Fruit fly (Drosophila melanogaster) whole organism, embryonic: ENCODE measurements around the gene CG13631.

Source experiments
- Adf1 ChIP-seq: fragments of 200-800 bp; sonication (Bioruptor generic); IDR thresholded peaks from 2 replicates; pipeline ENCODE4 v1.3.6; 2022; ENCODE audit warnings: missing biosample characterization, missing genetic modification characterization
- Antp ChIP-seq: fragments of 200-800 bp; sonication (Bioruptor generic); optimal IDR thresholded peaks from 3 replicates; lab custom pipeline; 2016; ENCODE audit warnings: missing biosample characterization, missing genetic modification characterization
- Atf-2 ChIP-seq: fragments of 200-800 bp; sonication (Bioruptor generic); optimal IDR thresholded peaks from 2 replicates; lab custom pipeline; 2016; ENCODE audit warnings: missing biosample characterization, missing genetic modification characterization
- B-H1 ChIP-seq: fragments of 200-800 bp; sonication (Bioruptor generic); IDR thresholded peaks from 3 replicates; pipeline ENCODE4 v1.3.6; 2022; ENCODE audit warnings: missing biosample characterization, missing genetic modification characterization
- B-H2 ChIP-seq: fragments of 200-800 bp; sonication (Bioruptor generic); optimal IDR thresholded peaks from 2 replicates; lab custom pipeline; 2018; ENCODE audit warnings: missing biosample characterization, mild to moderate bottlenecking, missing genetic modification characterization
- C15 ChIP-seq: fragments of 200-800 bp; sonication (Bioruptor generic); IDR thresholded peaks from 3 replicates; pipeline ENCODE4 v1.3.6; 2022; ENCODE audit warnings: missing biosample characterization, missing genetic modification characterization
- CG10321 ChIP-seq: fragments of 200-800 bp; sonication (Bioruptor generic); IDR thresholded peaks from 2 replicates; pipeline ENCODE4 v1.3.6; 2022; ENCODE audit warnings: missing biosample characterization, missing genetic modification characterization
- CG10565 ChIP-seq: fragments of 200-800 bp; sonication (Bioruptor generic); optimal IDR thresholded peaks from 3 replicates; lab custom pipeline; 2016; ENCODE audit warnings: missing biosample characterization, mild to moderate bottlenecking, missing genetic modification characterization
- CG11398 ChIP-seq: fragments of 200-800 bp; sonication (Bioruptor generic); optimal IDR thresholded peaks from 2 replicates; lab custom pipeline; 2016; ENCODE audit warnings: missing biosample characterization, missing genetic modification characterization
- CG13287 ChIP-seq: fragments of 200-800 bp; sonication (Bioruptor generic); IDR thresholded peaks from 2 replicates; pipeline ENCODE4 v1.3.6; 2022; ENCODE audit warnings: missing biosample characterization, missing genetic modification characterization; ENCODE audit not compliant: partially characterized antibody
- CG14965 ChIP-seq: fragments of 200-800 bp; sonication (Bioruptor generic); optimal IDR thresholded peaks from 2 replicates; lab custom pipeline; 2016; ENCODE audit warnings: missing biosample characterization, missing genetic modification characterization, borderline replicate concordance
- CG15011 ChIP-seq: fragments of 200-800 bp; sonication (Bioruptor generic); optimal IDR thresholded peaks from 3 replicates; lab custom pipeline; 2018; ENCODE audit warnings: missing biosample characterization, mild to moderate bottlenecking, missing genetic modification characterization
- CG16863 ChIP-seq: fragments of 200-800 bp; sonication (Bioruptor generic); optimal IDR thresholded peaks from 3 replicates; lab custom pipeline; 2016; ENCODE audit warnings: missing biosample characterization, missing genetic modification characterization
- CG2202 ChIP-seq: fragments of 200-800 bp; sonication (Bioruptor generic); optimal IDR thresholded peaks from 2 replicates; lab custom pipeline; 2018; ENCODE audit warnings: missing biosample characterization, mild to moderate bottlenecking, missing genetic modification characterization
- CG31365 ChIP-seq: fragments of 200-800 bp; sonication (Bioruptor generic); optimal IDR thresholded peaks from 2 replicates; lab custom pipeline; 2018; ENCODE audit warnings: missing biosample characterization, mild to moderate bottlenecking, missing genetic modification characterization
- CG34224 ChIP-seq: fragments of 200-800 bp; sonication (Bioruptor generic); IDR thresholded peaks from 3 replicates; pipeline ENCODE4 v1.3.6; 2022; ENCODE audit warnings: missing biosample characterization, missing genetic modification characterization; ENCODE audit not compliant: partially characterized antibody
- CG4282 ChIP-seq: fragments of 200-800 bp; sonication (Bioruptor generic); optimal IDR thresholded peaks from 2 replicates; lab custom pipeline; 2016; ENCODE audit warnings: missing biosample characterization, missing genetic modification characterization
- CG7745 ChIP-seq: fragments of 200-800 bp; sonication (Bioruptor generic); optimal IDR thresholded peaks from 2 replicates; lab custom pipeline; 2018; ENCODE audit warnings: missing biosample characterization, mild to moderate bottlenecking, missing genetic modification characterization, moderate library complexity
- CG8089 ChIP-seq: fragments of 200-800 bp; sonication (Bioruptor generic); optimal IDR thresholded peaks from 3 replicates; lab custom pipeline; 2016; ENCODE audit warnings: missing biosample characterization, missing genetic modification characterization
- CG8359 ChIP-seq: fragments of 200-800 bp; sonication (Bioruptor generic); optimal IDR thresholded peaks from 2 replicates; lab custom pipeline; 2017; ENCODE audit warnings: missing biosample characterization, mild to moderate bottlenecking, missing genetic modification characterization, borderline replicate concordance
- CG9609 ChIP-seq: fragments of 200-800 bp; sonication (Bioruptor generic); optimal IDR thresholded peaks from 3 replicates; lab custom pipeline; 2016; ENCODE audit warnings: missing biosample characterization, missing genetic modification characterization
- CG9876 ChIP-seq: fragments of 200-800 bp; sonication (Bioruptor generic); optimal IDR thresholded peaks from 2 replicates; lab custom pipeline; 2016; ENCODE audit warnings: missing biosample characterization, missing genetic modification characterization
- CG9932 ChIP-seq: fragments of 200-800 bp; sonication (Bioruptor generic); IDR thresholded peaks from 2 replicates; pipeline ENCODE4 v1.3.6; 2022; ENCODE audit warnings: missing biosample characterization, missing genetic modification characterization
- CTCF ChIP-seq: fragments of 200-800 bp; sonication (Bioruptor generic); optimal IDR thresholded peaks from 2 replicates; lab custom pipeline; 2017; ENCODE audit warnings: missing biosample characterization, mild to moderate bottlenecking, missing genetic modification characterization, moderate library complexity
- Dfd ChIP-seq, 2 experiments: fragments of >200 bp; optimal IDR thresholded peaks; 2 replicates each; lab custom pipeline; 2017; ENCODE audit warnings: missing biosample characterization in 2 of 2, missing genetic modification characterization in 2 of 2
- Eip74EF ChIP-seq, 2 experiments: fragments of 200-800 bp in 1 of 2; fragments of >200 bp in 1 of 2; sonication (Bioruptor generic) in 1 of 2; optimal IDR thresholded peaks; 2 replicates each; lab custom pipeline; 2017 to 2019; ENCODE audit warnings: missing biosample characterization in 2 of 2, missing genetic modification characterization in 2 of 2, mild to moderate bottlenecking in 1 of 2, moderate library complexity in 1 of 2
- GATAe ChIP-seq: fragments of 200-800 bp; sonication (Bioruptor generic); conservative IDR thresholded peaks from 2 replicates; pipeline ENCODE4 v1.3.6; 2022; ENCODE audit warnings: missing biosample characterization, missing genetic modification characterization
- Hmr ChIP-seq: fragments of 200-800 bp; sonication (Bioruptor generic); optimal IDR thresholded peaks from 3 replicates; lab custom pipeline; 2017; ENCODE audit warnings: mild to moderate bottlenecking, missing biosample characterization, missing genetic modification reagents, missing genetic modification characterization
- Jarid2 ChIP-seq: fragments of 200-800 bp; sonication (Bioruptor generic); optimal IDR thresholded peaks from 3 replicates; lab custom pipeline; 2017; ENCODE audit warnings: mild to moderate bottlenecking, missing biosample characterization, missing genetic modification reagents, missing genetic modification characterization
- NfI ChIP-seq: fragments of 200-800 bp; sonication (Bioruptor generic); optimal IDR thresholded peaks from 3 replicates; lab custom pipeline; 2018; ENCODE audit warnings: missing biosample characterization, mild to moderate bottlenecking, missing genetic modification characterization, moderate library complexity
- Optix ChIP-seq: fragments of 200-800 bp; sonication (Bioruptor generic); IDR thresholded peaks from 3 replicates; pipeline ENCODE4 v1.3.6; 2022; ENCODE audit warnings: missing biosample characterization, missing genetic modification characterization
- Sox100B ChIP-seq: fragments of 200-800 bp; sonication (Bioruptor generic); optimal IDR thresholded peaks from 3 replicates; lab custom pipeline; 2018; ENCODE audit warnings: missing biosample characterization, mild to moderate bottlenecking, missing genetic modification characterization
- cg ChIP-seq: fragments of 200-800 bp; sonication (Bioruptor generic); optimal IDR thresholded peaks from 3 replicates; lab custom pipeline; 2019; ENCODE audit warnings: missing biosample characterization, mild to moderate bottlenecking, missing genetic modification characterization, moderate library complexity
- ci ChIP-seq: fragments of 200-800 bp; sonication (Bioruptor generic); IDR thresholded peaks from 3 replicates; pipeline ENCODE4 v1.3.6; 2022; ENCODE audit warnings: missing biosample characterization, missing genetic modification characterization
- crp ChIP-seq, 2 experiments: fragments of 200-800 bp; sonication (Bioruptor generic); optimal IDR thresholded peaks; 2 replicates in 1 of 2; 3 replicates in 1 of 2; lab custom pipeline; 2017; ENCODE audit warnings: missing biosample characterization in 2 of 2, missing genetic modification characterization in 2 of 2, mild to moderate bottlenecking in 1 of 2, moderate library complexity in 1 of 2
- dpn ChIP-seq, 2 experiments: fragments of 200-800 bp; sonication (Bioruptor generic); optimal IDR thresholded peaks; 3 replicates each; lab custom pipeline; 2016; ENCODE audit warnings: missing biosample characterization in 2 of 2, missing genetic modification characterization in 2 of 2
- eve ChIP-seq, 2 experiments: fragments of >200 bp; optimal IDR thresholded peaks; 2 replicates each; lab custom pipeline; 2017; ENCODE audit warnings: missing biosample characterization in 2 of 2, missing genetic modification characterization in 2 of 2
- gro ChIP-seq: fragments of 200-800 bp; sonication (Bioruptor generic); optimal IDR thresholded peaks from 2 replicates; lab custom pipeline; 2016; ENCODE audit warnings: missing biosample characterization, missing genetic modification characterization
- hth ChIP-seq: fragments of >200 bp; optimal IDR thresholded peaks from 2 replicates; lab custom pipeline; 2017; ENCODE audit warnings: inconsistent platforms
- insv ChIP-seq, 2 experiments: fragments of 200-800 bp; sonication (Bioruptor generic); optimal IDR thresholded peaks; 3 replicates each; lab custom pipeline; 2016 to 2018; ENCODE audit warnings: missing biosample characterization in 2 of 2, missing genetic modification characterization in 2 of 2
- mirr ChIP-seq: fragments of 200-800 bp; sonication (Bioruptor generic); optimal IDR thresholded peaks from 3 replicates; lab custom pipeline; 2018; ENCODE audit warnings: missing biosample characterization, mild to moderate bottlenecking, missing genetic modification characterization
- nmo ChIP-seq: fragments of 200-800 bp; sonication (Bioruptor generic); optimal IDR thresholded peaks from 2 replicates; lab custom pipeline; 2018; ENCODE audit warnings: missing biosample characterization, mild to moderate bottlenecking, missing genetic modification characterization, moderate library complexity
- oc ChIP-seq: fragments of 200-800 bp; sonication (Bioruptor generic); optimal IDR thresholded peaks from 2 replicates; lab custom pipeline; 2018; ENCODE audit warnings: missing biosample characterization, mild to moderate bottlenecking, missing genetic modification characterization, moderate library complexity
- pnt ChIP-seq: fragments of 200-800 bp; sonication (Bioruptor generic); optimal IDR thresholded peaks from 3 replicates; lab custom pipeline; 2016; ENCODE audit warnings: missing biosample characterization, missing genetic modification characterization
- repo ChIP-seq: fragments of 200-800 bp; sonication (Bioruptor generic); optimal IDR thresholded peaks from 2 replicates; lab custom pipeline; 2016; ENCODE audit warnings: missing biosample characterization, missing genetic modification characterization
- run ChIP-seq: fragments of 200-800 bp; sonication (Bioruptor generic); optimal IDR thresholded peaks from 3 replicates; lab custom pipeline; 2018; ENCODE audit warnings: missing biosample characterization, mild to moderate bottlenecking, missing genetic modification characterization
- salm ChIP-seq: fragments of 200-800 bp; sonication (Bioruptor generic); optimal IDR thresholded peaks from 2 replicates; lab custom pipeline; 2018; ENCODE audit warnings: missing biosample characterization, mild to moderate bottlenecking, missing genetic modification characterization
- sd ChIP-seq: fragments of 200-800 bp; sonication (Bioruptor generic); optimal IDR thresholded peaks from 3 replicates; lab custom pipeline; 2018; ENCODE audit warnings: missing biosample characterization, mild to moderate bottlenecking, missing genetic modification characterization, moderate library complexity
- sens ChIP-seq: fragments of 200-800 bp; sonication (Bioruptor generic); peaks from one replicate; lab custom pipeline; 2016; ENCODE audit warnings: missing biosample characterization, missing genetic modification characterization
- stwl ChIP-seq: fragments of 200-800 bp; sonication (Bioruptor generic); optimal IDR thresholded peaks from 3 replicates; lab custom pipeline; 2018; ENCODE audit warnings: missing biosample characterization, mild to moderate bottlenecking, missing genetic modification characterization, moderate library complexity
- zen2 ChIP-seq: fragments of 200-800 bp; sonication (Bioruptor generic); IDR thresholded peaks from 3 replicates; pipeline ENCODE4 v1.3.6; 2022; ENCODE audit warnings: missing biosample characterization, missing genetic modification characterization; ENCODE audit not compliant: partially characterized antibody
- zfh1 ChIP-seq: fragments of 200-800 bp; sonication (Bioruptor generic); IDR thresholded peaks from 3 replicates; pipeline ENCODE4 v1.3.6; 2022; ENCODE audit warnings: missing biosample characterization, missing genetic modification characterization

Gene CG13631

DNA sequence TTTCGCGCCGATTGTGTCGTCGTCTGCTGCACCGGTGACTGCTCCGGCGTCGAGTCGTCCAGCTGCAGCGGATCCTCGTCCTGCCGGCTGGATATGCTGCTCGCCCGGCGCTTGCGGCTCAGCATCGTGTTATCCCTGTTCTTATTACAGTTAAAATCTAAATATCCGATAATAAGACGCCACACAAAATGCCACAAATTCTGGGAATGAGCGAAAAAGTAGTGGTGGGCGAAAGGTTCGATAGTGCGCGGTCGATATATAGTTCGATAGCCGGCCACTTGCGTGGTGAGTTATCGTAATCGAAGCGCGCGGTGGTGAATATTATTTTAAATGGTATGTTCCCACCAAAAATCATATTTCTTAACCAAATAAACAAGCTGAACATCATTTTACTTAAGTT lies 35.9 kb downstream of the CG13631 start, which contains the start of gene polybromo (continued):
- TF ChIP-seq crp (GFP tag; optimal IDR thresholded peaks at IDR 0.05; lab: Kevin White, UChicago) = no peak
- TF ChIP-seq salm (tag; lab: Kevin White, UChicago) = no peak
- no peak for TF ChIP-seq Optix (GFP tag; lab: Robert Waterston, UW)
- TF ChIP-seq Atf-2 = no peak
- TF ChIP-seq gro (GFP tag; lab: Kevin White, UChicago) = peak; percentile 15
- no peak for TF ChIP-seq CG14965 (GFP tag; lab: Kevin White, UChicago)
- no peak for TF ChIP-seq stwl (tag; lab: Kevin White, UChicago)
- no peak for TF ChIP-seq C15
- TF ChIP-seq CG8089 = no peak
- TF ChIP-seq CG31365 (tag; lab: Kevin White, UChicago) = no peak
- peak; percentile 49 for TF ChIP-seq sens (GFP tag; lab: Kevin White, UChicago)
- TF ChIP-seq CG10565 = no peak
- TF ChIP-seq repo = no peak
- no peak for TF ChIP-seq mirr (GFP tag; lab: Kevin White, UChicago)
- peak; percentile 93 for TF ChIP-seq CG13287 (GFP tag; lab: Robert Waterston, UW)
- no peak for TF ChIP-seq CG11398 (GFP tag; lab: Kevin White, UChicago)
- TF ChIP-seq Dfd (GFP tag; optimal IDR thresholded peaks at IDR 0.05; lab: Kevin White, UChicago) = no peak
- no peak for TF ChIP-seq Sox100B (GFP tag; lab: Kevin White, UChicago)
- no peak for TF ChIP-seq CG7745 (tag; lab: Kevin White, UChicago)
- TF ChIP-seq Adf1 (GFP tag; lab: Robert Waterston, UW) = no peak; the same call in 1 of the 2 replicates
- no peak for TF ChIP-seq CG9876 (GFP tag; lab: Kevin White, UChicago)
- TF ChIP-seq nmo (GFP tag; lab: Kevin White, UChicago) = peak; percentile 30
- TF ChIP-seq Antp (GFP tag; lab: Kevin White, UChicago) = no peak
- no peak for TF ChIP-seq ci (GFP tag; lab: Robert Waterston, UW)
- peak in 1 of 2 experiments; percentile 2 for TF ChIP-seq dpn (GFP tag; optimal IDR thresholded peaks at IDR 0.05; lab: Kevin White, UChicago)
- TF ChIP-seq run (tag; lab: Kevin White, UChicago) = no peak
- no peak for TF ChIP-seq CG16863 (GFP tag; lab: Kevin White, UChicago)
- no peak for TF ChIP-seq GATAe
- TF ChIP-seq insv (GFP tag; optimal IDR thresholded peaks at IDR 0.05; lab: Kevin White, UChicago) = no peak
- no peak for TF ChIP-seq CG8359 (GFP tag; lab: Kevin White, UChicago)
- TF ChIP-seq CG34224 (GFP tag; lab: Robert Waterston, UW) = peak; percentile 89
- no peak for TF ChIP-seq eve (GFP tag; optimal IDR thresholded peaks at IDR 0.05; lab: Kevin White, UChicago)
- no peak for TF ChIP-seq cg (GFP tag; lab: Kevin White, UChicago)
- no peak for TF ChIP-seq Jarid2 (GFP tag; lab: Kevin White, UChicago)
- no peak for TF ChIP-seq hth (lab: Kevin White, UChicago)
- TF ChIP-seq zfh1 = no peak
- no peak for TF ChIP-seq pnt
- TF ChIP-seq CG9932 (GFP tag; lab: Robert Waterston, UW) = peak; percentile 36; the same call in 1 of the 2 replicates
- no peak for TF ChIP-seq CG2202 (tag; lab: Kevin White, UChicago)
- no peak for TF ChIP-seq B-H1
- no peak for TF ChIP-seq B-H2 (GFP tag; lab: Kevin White, UChicago)
- TF ChIP-seq oc (tag; lab: Kevin White, UChicago) = no peak
- TF ChIP-seq CTCF (GFP tag; lab: Kevin White, UChicago) = peak; percentile 21
- TF ChIP-seq Hmr (GFP tag; lab: Kevin White, UChicago) = no peak
- no peak for TF ChIP-seq CG10321 (GFP tag; lab: Robert Waterston, UW)
- TF ChIP-seq NfI (GFP tag; lab: Kevin White, UChicago) = no peak
- peak; percentile 86 for TF ChIP-seq zen2 (GFP tag; lab: Robert Waterston, UW)
- TF ChIP-seq Eip74EF (GFP tag; optimal IDR thresholded peaks at IDR 0.05; lab: Kevin White, UChicago) = no peak
- TF ChIP-seq CG15011 (GFP tag; lab: Kevin White, UChicago) = no peak
- TF ChIP-seq sd = no peak
- TF ChIP-seq CG4282 (GFP tag; lab: Kevin White, UChicago) = no peak
- TF ChIP-seq CG9609 (GFP tag; lab: Kevin White, UChicago) = no peak
